Worm (Caenorhabditis elegans) whole organism, L4 larva: Measurements from ENCODE around the gene srh-79.

Experiments
- F49E8.2 ChIP-seq: sonication (generic microtip); optimal IDR thresholded peaks from 2 replicates; lab custom pipeline; 2016; ENCODE audit warnings: missing compliant biosample characterization, mild to moderate bottlenecking, missing genetic modification characterization, borderline replicate concordance
- ama-1 ChIP-seq: fragments of 150-350 bp; optimal IDR thresholded peaks from 2 replicates; lab custom pipeline; 2014; ENCODE audit warnings: inconsistent platforms, mixed read lengths
- dmd-8 ChIP-seq: fragments of 200-800 bp; sonication (Bioruptor generic); IDR thresholded peaks from 2 replicates; pipeline ENCODE4 v1.3.6; 2022; ENCODE audit warnings: missing genetic modification characterization, missing compliant biosample characterization
- mxl-2 ChIP-seq: fragments of 200-800 bp; sonication (Bioruptor generic); conservative IDR thresholded peaks from 2 replicates; pipeline ENCODE4 v1.3.6; 2022; ENCODE audit warnings: missing genetic modification reagents, missing genetic modification characterization, missing compliant biosample characterization
- nhr-25 ChIP-seq: sonication (generic microtip); optimal IDR thresholded peaks from 2 replicates; lab custom pipeline; 2017; ENCODE audit warnings: missing genetic modification characterization, mild to moderate bottlenecking, missing compliant biosample characterization, antibody characterized with exemption, moderate library complexity, borderline replicate concordance; ENCODE audit not compliant: insufficient read depth
- sdz-12 ChIP-seq: fragments of 200-800 bp; sonication (Bioruptor generic); optimal IDR thresholded peaks from 2 replicates; lab custom pipeline; 2018; ENCODE audit warnings: mild to moderate bottlenecking, missing genetic modification characterization, missing compliant biosample characterization

DNA sequence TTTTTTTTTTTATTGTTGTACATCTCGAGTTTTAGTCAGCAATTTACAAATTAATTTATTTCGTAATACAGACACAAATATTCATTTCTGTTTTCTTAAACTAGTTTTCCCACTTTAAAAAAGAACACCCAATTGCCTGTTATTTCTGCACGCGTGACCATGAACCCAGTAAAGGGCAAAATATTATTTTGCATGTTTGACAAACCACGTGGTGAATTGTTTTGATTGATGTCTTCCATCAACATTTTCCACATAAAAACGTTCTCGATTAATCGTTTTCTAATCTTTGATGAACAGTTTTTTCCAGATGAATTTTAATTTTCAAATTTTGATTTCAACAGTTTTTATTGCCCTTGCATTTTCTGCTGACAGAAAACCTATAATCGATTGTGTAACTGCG lies 28.2 kb downstream of the srh-79 start, which contains the start of gene C54F6.18:
- no peak for TF ChIP-seq sdz-12 (GFP tag; lab: Kevin White, UChicago)
- TF ChIP-seq ama-1 (lab: Kevin White, UChicago) = no peak
- TF ChIP-seq mxl-2 (GFP tag; lab: Robert Waterston, UW) = no peak
- no peak for TF ChIP-seq F49E8.2
- no peak for TF ChIP-seq nhr-25 (tag; lab: Kevin White, UChicago)
- no peak for TF ChIP-seq dmd-8 (GFP tag; lab: Robert Waterston, UW)
